Worm (Caenorhabditis elegans): Measurements from ENCODE around the gene C29E4.12.

C29E4.12 gene

ce11 chrIII:7909263-7909662, 31.7 kb upstream of the C29E4.12 start, which contains the start of gene ZK688.1:
Gene ZK688.1 (plus strand): TSS chrIII:7909563.
- TF ChIP-seq ref-1 (GFP tag; conservative IDR thresholded peaks at IDR 0.05) (no peak), ztf-23 (GFP tag; IDR thresholded peaks at IDR 0.05) (no peak), klf-2 (GFP tag; conservative IDR thresholded peaks at IDR 0.05) (no peak), flt-1 (GFP tag; IDR thresholded peaks at IDR 0.05) (no peak), T22C8.4 (GFP tag; IDR thresholded peaks at IDR 0.05) (no peak), cog-1 (tag; optimal IDR thresholded peaks at IDR 0.05) (no peak), med-1 (GFP tag; optimal IDR thresholded peaks at IDR 0.05; ENCODE audit: insufficient read depth) (no peak), ztf-29 (GFP tag; IDR thresholded peaks at IDR 0.05) (no peak), tab-1 (GFP tag; IDR thresholded peaks at IDR 0.05) (no peak)

DNA sequence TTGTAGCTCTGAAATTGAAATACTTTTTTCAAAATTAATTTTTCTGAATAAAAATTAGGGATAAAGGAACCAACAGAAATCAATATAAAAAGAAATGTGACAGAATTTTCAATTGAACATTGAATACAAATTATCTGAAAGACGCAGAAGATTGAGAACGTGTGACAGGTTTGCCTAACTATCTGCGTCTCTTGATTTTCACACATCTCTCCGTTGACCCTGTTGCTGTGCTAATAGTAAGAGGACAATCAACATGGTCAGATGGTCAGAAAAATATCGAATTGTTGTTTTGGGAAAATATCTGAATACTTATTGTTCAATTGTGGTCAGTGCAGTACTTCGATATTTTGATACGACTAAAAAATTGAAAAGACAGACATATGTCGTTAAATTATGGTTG, 29.3 kb upstream of the C29E4.12 start, which contains the start of gene ZK688.7:
TSS of gene ZK688.7 (minus strand) at position 14 of the 400 bp plus-strand sequence.
- no peak for TF ChIP-seq T22C8.4 (GFP tag; IDR thresholded peaks at IDR 0.05)
- no peak for TF ChIP-seq ztf-23 (GFP tag; IDR thresholded peaks at IDR 0.05)
- no peak for TF ChIP-seq med-1 (GFP tag; optimal IDR thresholded peaks at IDR 0.05; ENCODE audit: insufficient read depth)
- TF ChIP-seq cog-1 (tag; optimal IDR thresholded peaks at IDR 0.05) = no peak

DNA sequence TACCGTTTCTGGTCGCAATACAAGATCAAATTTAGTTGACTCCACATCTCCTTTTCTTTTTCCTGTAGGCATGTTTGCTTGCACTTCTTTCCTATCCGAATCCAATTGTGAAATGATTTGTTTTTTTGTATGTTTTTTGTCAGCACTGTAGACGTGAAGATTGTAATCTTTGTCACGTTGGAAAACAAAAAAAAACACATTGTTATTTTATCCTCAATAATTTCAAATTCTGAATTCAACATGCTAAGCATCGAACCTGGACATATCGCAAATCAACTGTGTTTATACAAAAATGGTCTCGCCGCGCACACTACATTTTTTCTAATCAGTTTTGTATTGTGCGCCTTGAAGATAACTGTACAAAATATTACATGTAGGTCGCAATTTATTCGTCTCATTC, 27.5 kb upstream of the C29E4.12 start, which contains the start of gene ZK688.12:
TSS of gene ZK688.12 (minus strand) at position 101 of the 400 bp plus-strand sequence.
- TF ChIP-seq klf-2 (GFP tag; conservative IDR thresholded peaks at IDR 0.05) (no peak), ztf-29 (GFP tag; IDR thresholded peaks at IDR 0.05) (no peak)

ce11 chrIII:7917667-7918066, 23.3 kb upstream of the C29E4.12 start, which contains the start of gene gly-3:
Gene gly-3 (minus strand): TSS chrIII:7917767.
- TF ChIP-seq cog-1 (tag; optimal IDR thresholded peaks at IDR 0.05) = no peak
- TF ChIP-seq med-1 (GFP tag; optimal IDR thresholded peaks at IDR 0.05; ENCODE audit: insufficient read depth) = no peak
- no peak for TF ChIP-seq T22C8.4 (GFP tag; IDR thresholded peaks at IDR 0.05)
- TF ChIP-seq tab-1 (GFP tag; IDR thresholded peaks at IDR 0.05) = no peak
- no peak for TF ChIP-seq klf-2 (GFP tag; conservative IDR thresholded peaks at IDR 0.05)
- TF ChIP-seq ztf-23 (GFP tag; IDR thresholded peaks at IDR 0.05) = no peak
- no peak for TF ChIP-seq ztf-29 (GFP tag; IDR thresholded peaks at IDR 0.05)
- no peak for TF ChIP-seq ref-1 (GFP tag; conservative IDR thresholded peaks at IDR 0.05)
- no peak for TF ChIP-seq flt-1 (GFP tag; IDR thresholded peaks at IDR 0.05)

- TF ChIP-seq cog-1 (tag; optimal IDR thresholded peaks at IDR 0.05) (no peak), ztf-23 (GFP tag; IDR thresholded peaks at IDR 0.05) (no peak), flt-1 (GFP tag; IDR thresholded peaks at IDR 0.05) (no peak)
These were observed 21.1 kb upstream of the C29E4.12 start, which contains the start of gene C29E4.14 for ce11 chrIII:7919823-7920222. Gene C29E4.14 (plus strand): TSS chrIII:7920123.

DNA sequence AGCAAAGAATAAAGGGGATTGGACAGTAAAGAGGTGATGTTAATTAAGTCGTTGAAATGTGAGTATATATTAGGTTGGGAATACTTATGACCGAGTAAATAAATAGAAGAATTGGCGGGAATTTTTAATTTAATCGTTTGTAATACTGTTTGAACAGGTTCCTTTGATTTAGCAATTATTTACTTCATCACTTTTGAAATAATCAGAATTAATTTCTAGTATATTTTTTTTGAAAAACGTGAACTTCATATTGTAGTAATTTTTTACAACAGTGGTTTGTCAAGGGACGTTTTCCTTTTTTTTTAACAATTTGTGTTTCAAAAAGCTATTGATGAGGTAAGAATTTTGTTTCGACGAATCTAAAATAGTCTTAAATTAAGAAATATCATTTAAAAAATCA, 18.7 kb upstream of the C29E4.12 start, which contains the start of gene C29E4.17:
TSS of gene C29E4.17 (plus strand) at position 301 of the 400 bp plus-strand sequence.
- TF ChIP-seq ztf-23 (GFP tag; IDR thresholded peaks at IDR 0.05) (no peak), med-1 (GFP tag; optimal IDR thresholded peaks at IDR 0.05; ENCODE audit: insufficient read depth) (no peak), ref-1 (GFP tag; conservative IDR thresholded peaks at IDR 0.05) (no peak), tab-1 (GFP tag; IDR thresholded peaks at IDR 0.05) (no peak)

DNA sequence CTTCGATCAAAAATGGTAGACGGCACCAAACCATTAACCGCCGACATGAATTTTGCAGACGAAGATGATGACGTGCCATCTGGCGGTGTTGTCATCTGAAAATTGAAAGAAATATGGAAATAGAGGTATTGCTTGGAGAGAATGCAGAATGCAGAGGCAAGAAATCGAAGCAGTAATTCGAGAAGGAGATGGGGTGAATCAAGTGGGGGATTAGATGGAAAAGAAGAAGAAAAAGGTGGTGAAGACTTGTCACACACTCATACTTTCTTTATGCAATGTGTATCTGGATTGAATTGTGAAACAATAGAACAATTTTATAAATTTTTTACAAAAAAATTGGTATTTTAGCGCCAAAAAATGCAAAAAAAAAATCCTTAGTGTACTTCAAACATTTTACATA, 16.1 kb upstream of the C29E4.12 start, which contains the start of gene tag-250:
TSS of gene tag-250 (minus strand) at position 101 of the 400 bp plus-strand sequence.
- no peak for TF ChIP-seq flt-1 (GFP tag; IDR thresholded peaks at IDR 0.05)
- TF ChIP-seq ztf-23 (GFP tag; IDR thresholded peaks at IDR 0.05) = no peak
- no peak for TF ChIP-seq ref-1 (GFP tag; conservative IDR thresholded peaks at IDR 0.05)
- TF ChIP-seq med-1 (GFP tag; optimal IDR thresholded peaks at IDR 0.05; ENCODE audit: insufficient read depth) = no peak
- no peak for TF ChIP-seq ztf-29 (GFP tag; IDR thresholded peaks at IDR 0.05)
- no peak for TF ChIP-seq tab-1 (GFP tag; IDR thresholded peaks at IDR 0.05)
- TF ChIP-seq cog-1 (tag; optimal IDR thresholded peaks at IDR 0.05) = no peak
- TF ChIP-seq klf-2 (GFP tag; conservative IDR thresholded peaks at IDR 0.05) = no peak
- no peak for TF ChIP-seq T22C8.4 (GFP tag; IDR thresholded peaks at IDR 0.05)

DNA sequence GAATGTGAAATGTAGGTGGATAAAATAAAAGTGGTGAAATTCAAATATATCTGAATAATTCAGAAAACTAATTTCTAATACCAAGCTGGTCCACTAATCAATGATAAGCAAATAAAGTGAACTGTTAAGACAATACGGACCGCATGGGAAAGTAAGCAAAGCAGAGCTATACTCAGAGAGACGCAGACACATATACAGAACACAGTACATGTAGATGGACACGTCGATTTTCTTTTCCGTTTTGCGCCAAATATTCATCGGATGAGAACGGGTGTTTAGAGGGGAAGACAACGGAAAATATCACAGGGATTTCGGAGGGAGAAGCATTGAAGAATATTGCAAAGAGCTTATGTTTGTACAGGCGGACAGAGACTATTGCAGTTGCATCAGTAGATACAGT, 15.0 kb upstream of the C29E4.12 start:
- TF ChIP-seq tab-1 (GFP tag; IDR thresholded peaks at IDR 0.05) = no peak
- TF ChIP-seq T22C8.4 (GFP tag; IDR thresholded peaks at IDR 0.05) = no peak
- no peak for TF ChIP-seq ztf-29 (GFP tag; IDR thresholded peaks at IDR 0.05)
- no peak for TF ChIP-seq klf-2 (GFP tag; conservative IDR thresholded peaks at IDR 0.05)
- no peak for TF ChIP-seq ref-1 (GFP tag; conservative IDR thresholded peaks at IDR 0.05)
- no peak for TF ChIP-seq med-1 (GFP tag; optimal IDR thresholded peaks at IDR 0.05; ENCODE audit: insufficient read depth)
- TF ChIP-seq cog-1 (tag; optimal IDR thresholded peaks at IDR 0.05) = no peak

DNA sequence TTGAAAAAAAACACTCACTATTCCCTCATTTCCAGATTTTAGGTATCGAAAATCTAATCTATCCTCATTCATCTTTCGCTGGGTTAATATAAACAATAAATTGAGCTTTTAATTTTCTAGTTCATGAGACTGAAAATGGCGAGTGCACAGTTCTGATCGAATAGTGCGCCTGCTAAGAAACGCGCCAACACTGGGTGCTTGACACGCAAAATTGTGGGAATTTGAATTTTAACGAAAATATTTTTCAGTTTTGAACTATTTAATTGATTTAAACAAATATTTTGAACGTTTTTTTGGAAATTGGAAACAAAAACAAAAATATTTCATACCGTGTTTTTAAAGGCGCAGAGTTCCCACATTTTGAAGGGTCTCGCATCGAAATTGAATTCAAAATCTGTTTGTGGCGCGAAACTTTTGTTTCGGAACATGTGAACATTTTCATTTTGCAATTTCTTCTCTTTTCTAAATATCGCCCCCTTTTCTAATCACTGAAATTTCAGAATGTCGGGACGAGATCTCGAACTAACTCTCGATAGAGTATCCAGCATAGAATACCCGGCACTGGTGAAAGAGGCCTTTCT, 12.3 kb upstream of the C29E4.12 start, which contains the start of the genes C29E4.13 and npp-15:
TSS of gene C29E4.13 (minus strand) at position 169 of the 581 bp plus-strand sequence.
TSS of gene npp-15 (plus strand) at position 495 of the 581 bp plus-strand sequence.
- TF ChIP-seq ztf-29 (GFP tag; IDR thresholded peaks at IDR 0.05) (no peak), flt-1 (GFP tag; IDR thresholded peaks at IDR 0.05) (no peak), cog-1 (tag; optimal IDR thresholded peaks at IDR 0.05) (no peak), ztf-23 (GFP tag; IDR thresholded peaks at IDR 0.05) (no peak), klf-2 (GFP tag; conservative IDR thresholded peaks at IDR 0.05) (no peak), med-1 (GFP tag; optimal IDR thresholded peaks at IDR 0.05; ENCODE audit: insufficient read depth) (no peak), ref-1 (GFP tag; conservative IDR thresholded peaks at IDR 0.05) (no peak), tab-1 (GFP tag; IDR thresholded peaks at IDR 0.05) (no peak), T22C8.4 (GFP tag; IDR thresholded peaks at IDR 0.05) (no peak)

DNA sequence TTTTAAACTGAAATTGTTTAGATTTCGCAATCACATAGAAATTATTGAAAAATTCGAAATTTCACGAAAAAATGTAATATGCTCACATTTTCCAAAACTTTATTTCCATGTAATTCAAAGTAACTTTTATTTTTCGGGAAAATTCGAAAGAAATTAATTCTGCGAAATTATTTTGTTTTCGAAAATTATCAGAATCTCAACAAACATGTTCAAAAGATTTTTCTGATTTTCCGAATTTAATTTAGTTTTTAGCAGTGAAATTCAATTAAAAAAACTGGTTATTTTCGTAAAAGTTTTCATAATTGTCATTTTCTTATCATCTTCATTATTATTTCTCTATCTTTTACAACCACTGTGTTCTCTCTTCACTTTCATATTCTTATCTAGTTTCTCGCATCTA, 7.7 kb upstream of the C29E4.12 start, which contains the start of gene ran-2:
TSS of gene ran-2 (plus strand) at position 301 of the 400 bp plus-strand sequence.
- TF ChIP-seq med-1 (GFP tag; optimal IDR thresholded peaks at IDR 0.05; ENCODE audit: insufficient read depth) (no peak), klf-2 (GFP tag; conservative IDR thresholded peaks at IDR 0.05) (no peak), T22C8.4 (GFP tag; IDR thresholded peaks at IDR 0.05) (no peak), ztf-23 (GFP tag; IDR thresholded peaks at IDR 0.05) (no peak), cog-1 (tag; optimal IDR thresholded peaks at IDR 0.05) (no peak), ref-1 (GFP tag; conservative IDR thresholded peaks at IDR 0.05) (no peak), tab-1 (GFP tag; IDR thresholded peaks at IDR 0.05) (no peak), flt-1 (GFP tag; IDR thresholded peaks at IDR 0.05) (no peak), ztf-29 (GFP tag; IDR thresholded peaks at IDR 0.05) (no peak)

Data from whole organism, midembryonic.